Fruit fly (Drosophila melanogaster) whole organism, embryonic: ENCODE data around the gene CG2120.

ENCODE experiments used
- Atf-2 ChIP-seq: fragments of 200-800 bp; sonication (Bioruptor generic); optimal IDR thresholded peaks from 2 replicates; lab custom pipeline; 2016; ENCODE audit warnings: missing biosample characterization, missing genetic modification characterization
- CG13624 ChIP-seq: fragments of 200-800 bp; sonication (Bioruptor generic); optimal IDR thresholded peaks from 2 replicates; lab custom pipeline; 2016; ENCODE audit warnings: missing biosample characterization, missing genetic modification characterization
- CG14965 ChIP-seq: fragments of 200-800 bp; sonication (Bioruptor generic); optimal IDR thresholded peaks from 2 replicates; lab custom pipeline; 2016; ENCODE audit warnings: missing biosample characterization, missing genetic modification characterization, borderline replicate concordance
- CG1603 ChIP-seq: fragments of 200-800 bp; sonication (Bioruptor generic); optimal IDR thresholded peaks from 2 replicates; lab custom pipeline; 2019; ENCODE audit warnings: missing biosample characterization, mild to moderate bottlenecking, missing genetic modification characterization, moderate library complexity
- CG18476 ChIP-seq: fragments of 200-800 bp; sonication (Bioruptor generic); optimal IDR thresholded peaks from 2 replicates; lab custom pipeline; 2016; ENCODE audit warnings: missing biosample characterization, mild to moderate bottlenecking, missing genetic modification characterization
- D19A ChIP-seq: fragments of 200-800 bp; optimal IDR thresholded peaks from 3 replicates; lab custom pipeline; 2019; ENCODE audit warnings: missing biosample characterization, mild to moderate bottlenecking, missing genetic modification characterization, moderate library complexity
- ara ChIP-seq: fragments of 200-800 bp; sonication (Bioruptor generic); IDR thresholded peaks from 2 replicates; pipeline ENCODE4 v1.3.6; 2022; ENCODE audit warnings: missing biosample characterization, missing genetic modification characterization
- chif ChIP-seq, 2 experiments: fragments of 200-800 bp; sonication (Bioruptor generic); optimal IDR thresholded peaks; 3 replicates each; lab custom pipeline; 2016; ENCODE audit warnings: missing biosample characterization in 2 of 2, missing genetic modification characterization in 2 of 2
- gsb-n ChIP-seq: fragments of 200-800 bp; sonication (Bioruptor generic); optimal IDR thresholded peaks from 3 replicates; lab custom pipeline; 2018; ENCODE audit warnings: missing biosample characterization, mild to moderate bottlenecking, missing genetic modification characterization
- sima ChIP-seq: fragments of 200-800 bp; sonication (Bioruptor generic); optimal IDR thresholded peaks from 2 replicates; lab custom pipeline; 2016; ENCODE audit warnings: missing biosample characterization, missing genetic modification characterization
- zen ChIP-seq: fragments of 200-800 bp; sonication (Bioruptor generic); optimal IDR thresholded peaks from 3 replicates; lab custom pipeline; 2018; ENCODE audit warnings: missing biosample characterization, mild to moderate bottlenecking, missing genetic modification characterization, moderate library complexity

DNA sequence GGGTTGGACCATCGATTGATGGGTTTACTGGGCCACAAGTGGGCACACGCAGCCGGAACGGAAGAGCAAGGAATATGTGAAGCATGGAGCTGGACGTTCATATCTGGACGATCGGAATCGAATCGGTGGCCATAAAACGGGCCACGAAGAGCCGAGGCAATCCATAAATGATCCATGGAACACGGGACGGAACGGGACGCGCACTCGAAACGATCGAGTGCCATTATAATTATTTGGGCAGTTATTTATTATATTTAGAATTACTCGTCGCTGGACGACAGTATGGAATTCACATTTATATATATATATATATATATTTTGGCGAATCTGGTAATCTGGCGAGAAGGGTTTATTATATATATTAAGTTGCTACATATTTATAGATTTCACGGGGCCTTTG is 27.7 kb upstream of the CG2120 start:
- TF ChIP-seq Atf-2: no peak
- no peak for TF ChIP-seq chif (GFP tag; optimal IDR thresholded peaks at IDR 0.05; lab: Kevin White, UChicago)
- no peak for TF ChIP-seq zen (tag; lab: Kevin White, UChicago)
- TF ChIP-seq ara: no peak
- TF ChIP-seq sima: no peak
- TF ChIP-seq CG13624 (GFP tag; lab: Kevin White, UChicago): no peak
- TF ChIP-seq CG1603 (tag; lab: Kevin White, UChicago): no peak
- no peak for TF ChIP-seq gsb-n (tag; lab: Kevin White, UChicago)
- no peak for TF ChIP-seq CG14965 (GFP tag; lab: Kevin White, UChicago)
- TF ChIP-seq CG18476: no peak
- TF ChIP-seq D19A: no peak
